Worm (Caenorhabditis elegans): Measurements from ENCODE around the gene slc-9B.2.

slc-9B.2 gene

DNA sequence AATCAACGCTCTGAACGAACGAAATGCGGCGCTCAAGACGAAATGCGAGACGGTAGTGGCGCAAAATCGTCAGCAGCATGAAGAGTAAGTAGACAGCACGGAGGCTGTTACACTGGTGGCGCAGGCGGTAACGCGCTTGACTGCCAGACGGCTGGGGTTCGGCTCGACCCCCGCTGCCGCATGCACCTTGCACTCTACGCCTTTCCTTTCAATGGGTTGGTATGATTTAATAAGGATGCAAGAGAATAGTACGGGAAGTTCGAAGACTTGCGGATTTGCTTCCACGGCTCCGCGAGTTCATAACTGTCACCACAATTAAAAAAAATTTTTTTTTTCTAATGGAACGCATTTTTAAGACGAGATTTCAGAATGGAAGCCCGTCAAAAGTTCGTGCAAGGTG, 31.2 kb downstream of the slc-9B.2 start (continued):
- TF ChIP-seq pat-9 (tag; optimal IDR thresholded peaks at IDR 0.05) (peak; percentile 65), npax-4 (tag; optimal IDR thresholded peaks at IDR 0.05) (peak; percentile 38), eyg-1 (tag; optimal IDR thresholded peaks at IDR 0.05) (peak; percentile 59), elt-2 (tag; optimal IDR thresholded peaks at IDR 0.05) (peak; percentile 61), nhr-232 (tag; optimal IDR thresholded peaks at IDR 0.05) (peak; percentile 70), mec-3 (tag; optimal IDR thresholded peaks at IDR 0.05; ENCODE audit: borderline replicate concordance) (no peak), madf-2 (tag; optimal IDR thresholded peaks at IDR 0.05) (peak; percentile 54), tbx-2 (tag; optimal IDR thresholded peaks at IDR 0.05) (peak; percentile 71), ceh-34 (tag; optimal IDR thresholded peaks at IDR 0.05) (peak; percentile 69), zip-5 (tag; optimal IDR thresholded peaks at IDR 0.05) (peak; percentile 38), sox-2 (GFP tag; IDR thresholded peaks at IDR 0.05) (peak; percentile 6; the same call in 1 of the 2 replicates), hlh-13 (GFP tag; optimal IDR thresholded peaks at IDR 0.05) (peak; percentile 11), ttx-3 (tag; optimal IDR thresholded peaks at IDR 0.05) (peak; percentile 44), ceh-18 (tag; optimal IDR thresholded peaks at IDR 0.05) (peak; percentile 71), dve-1 (tag; optimal IDR thresholded peaks at IDR 0.05) (peak; percentile 48), ztf-16 (tag; optimal IDR thresholded peaks at IDR 0.05) (peak; percentile 61), pax-1 (tag; optimal IDR thresholded peaks at IDR 0.05) (no peak)

DNA sequence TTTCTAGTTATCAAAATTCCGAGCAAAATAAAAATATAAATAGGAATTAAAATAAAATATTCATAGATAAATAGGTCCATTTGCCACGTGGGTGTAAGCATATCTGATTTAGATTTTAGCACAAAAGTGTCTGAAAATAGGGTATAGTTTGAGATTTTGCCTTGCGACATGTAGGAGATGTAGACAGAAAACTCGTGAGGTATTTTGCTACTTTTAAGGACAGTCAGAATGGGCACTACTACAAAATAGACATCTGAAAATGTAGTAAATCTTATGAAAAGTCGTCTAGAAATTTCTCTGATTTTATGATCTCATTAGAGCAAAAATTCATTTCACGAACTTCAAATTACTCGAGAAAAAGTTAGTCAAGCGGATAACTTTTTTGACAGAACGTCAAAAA, 35.8 kb downstream of the slc-9B.2 start, which contains the start of gene srv-34:
Gene srv-34 (minus strand): TSS at position 101 of the 400 bp plus-strand sequence.
- TF ChIP-seq ceh-34 (tag; optimal IDR thresholded peaks at IDR 0.05) (no peak), che-1 (tag; optimal IDR thresholded peaks at IDR 0.05) (no peak), ceh-9 (tag; optimal IDR thresholded peaks at IDR 0.05) (no peak)

- TF ChIP-seq ceh-45 (GFP tag; IDR thresholded peaks at IDR 0.05) (no peak), ceh-6 (GFP tag; optimal IDR thresholded peaks at IDR 0.05) (no peak), unc-86 (tag; optimal IDR thresholded peaks at IDR 0.05) (no peak), unc-42 (tag; optimal IDR thresholded peaks at IDR 0.05) (no peak), odd-2 (tag; optimal IDR thresholded peaks at IDR 0.05) (no peak), pax-1 (tag; optimal IDR thresholded peaks at IDR 0.05) (no peak)
These were observed 37.6 kb downstream of the slc-9B.2 start for ce11 chrV:16376430-16376948.

DNA sequence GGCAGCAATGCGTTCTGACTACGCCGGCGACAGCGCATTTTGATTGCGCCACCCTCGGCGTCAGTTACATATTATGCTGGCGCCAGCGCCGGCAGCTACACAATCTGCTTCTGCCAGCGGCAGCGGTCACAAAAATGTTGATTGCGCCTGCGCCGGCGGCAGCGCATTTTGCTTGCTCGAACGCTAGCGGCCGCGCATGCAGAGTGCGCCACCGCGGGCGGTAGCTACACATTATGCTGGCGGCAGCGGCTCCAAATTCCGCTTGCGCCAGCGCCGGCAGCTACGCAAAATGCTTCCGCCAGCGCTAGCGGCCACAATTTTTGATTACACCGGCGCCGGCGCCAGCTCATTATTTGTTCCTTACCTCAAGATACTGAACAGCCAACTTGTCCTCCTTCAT, 38.3 kb downstream of the slc-9B.2 start:
- TF ChIP-seq elt-4 (tag; optimal IDR thresholded peaks at IDR 0.05) = peak; percentile 24
- no peak for TF ChIP-seq pax-1 (tag; optimal IDR thresholded peaks at IDR 0.05)

ce11 chrV:16377849-16378248, 39.0 kb downstream of the slc-9B.2 start, which contains the start of gene F13A7.1:
Gene F13A7.1, minus strand, starts transcription at chrV:16377949.
- TF ChIP-seq nhr-11 (tag; optimal IDR thresholded peaks at IDR 0.05) (no peak), dve-1 (tag; optimal IDR thresholded peaks at IDR 0.05) (no peak), ceh-6 (GFP tag; optimal IDR thresholded peaks at IDR 0.05) (no peak), ceh-31 (tag; optimal IDR thresholded peaks at IDR 0.05) (no peak), ttx-3 (tag; optimal IDR thresholded peaks at IDR 0.05) (no peak)

DNA sequence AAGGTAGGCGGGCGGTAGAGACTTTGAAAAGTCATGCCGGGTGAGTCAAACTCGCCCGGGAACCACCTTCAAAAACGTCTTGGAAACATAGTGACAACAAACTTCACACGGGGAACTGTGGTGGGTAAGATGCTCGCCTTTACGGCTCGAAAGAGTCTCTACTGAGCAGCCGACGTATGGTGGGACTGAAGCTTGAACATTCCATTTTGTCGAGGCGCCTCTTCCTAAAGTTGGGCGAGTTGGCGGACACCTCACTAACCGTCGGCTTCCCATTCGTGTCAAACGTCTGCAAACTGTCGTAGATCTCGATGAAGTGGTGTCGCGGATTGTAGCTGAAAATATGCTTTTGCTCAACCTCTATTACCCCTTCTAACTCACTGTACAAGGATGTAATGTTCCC, 44.1 kb downstream of the slc-9B.2 start:
- TF ChIP-seq hlh-13 (GFP tag; optimal IDR thresholded peaks at IDR 0.05) = no peak
- no peak for TF ChIP-seq dmd-4 (tag; optimal IDR thresholded peaks at IDR 0.05; ENCODE audit: borderline replicate concordance)
- TF ChIP-seq ceh-45 (GFP tag; IDR thresholded peaks at IDR 0.05) = no peak
- no peak for TF ChIP-seq eyg-1 (tag; optimal IDR thresholded peaks at IDR 0.05)
- TF ChIP-seq hlh-30 (tag; optimal IDR thresholded peaks at IDR 0.05; ENCODE audit: insufficient read depth) = no peak
- no peak for TF ChIP-seq ceh-6 (GFP tag; optimal IDR thresholded peaks at IDR 0.05)
- TF ChIP-seq ceh-30 (tag; optimal IDR thresholded peaks at IDR 0.05) = no peak
- TF ChIP-seq C08G9.2 (tag; optimal IDR thresholded peaks at IDR 0.05) = no peak
- TF ChIP-seq npax-4 (tag; optimal IDR thresholded peaks at IDR 0.05) = no peak
- no peak for TF ChIP-seq ama-1 (optimal IDR thresholded peaks at IDR 0.05)
- no peak for TF ChIP-seq ahr-1 (tag; optimal IDR thresholded peaks at IDR 0.05)
